Worm (Caenorhabditis elegans) whole organism, L4 larva: ENCODE results near the gene F09B12.3.

ENCODE experiments used
- attf-4 ChIP-seq: sonication (generic microtip); optimal IDR thresholded peaks from 3 replicates; lab custom pipeline; 2017; ENCODE audit warnings: missing biosample characterization, missing genetic modification characterization
- ces-1 ChIP-seq: fragments of 150-350 bp; sonication (generic microtip); optimal IDR thresholded peaks from 4 replicates; lab custom pipeline; 2014; ENCODE audit warnings: missing biosample characterization, missing genetic modification reagents, missing genetic modification characterization
- jun-1 ChIP-seq: fragments of 150-350 bp; optimal IDR thresholded peaks from 2 replicates; lab custom pipeline; 2014; ENCODE audit warnings: missing biosample characterization, missing genetic modification reagents, missing genetic modification characterization
- nhr-237 ChIP-seq: sonication (generic microtip); optimal IDR thresholded peaks from 2 replicates; lab custom pipeline; 2017; ENCODE audit warnings: missing biosample characterization, missing genetic modification characterization
- ztf-11 ChIP-seq: fragments of 150-350 bp; optimal IDR thresholded peaks from 2 replicates; lab custom pipeline; 2014; ENCODE audit warnings: missing biosample characterization, missing genetic modification characterization

ce11 chrX:15076909-15077308, 20.8 kb downstream of the F09B12.3 start:
- TF ChIP-seq jun-1 (tag; lab: Kevin White, UChicago) (no peak), ztf-11 (tag; lab: Kevin White, UChicago) (no peak), nhr-237 (tag; lab: Kevin White, UChicago) (no peak), ces-1 (GFP tag; lab: Kevin White, UChicago) (no peak), attf-4 (tag; lab: Kevin White, UChicago) (no peak)
